Fruit fly (Drosophila melanogaster) whole organism, pupa: ENCODE measurements around the gene Hayan.
A peak's percentile ranks its signal among the peaks of the same experiment; 100 is the strongest.

ENCODE experiments used
- CG10348 ChIP-seq: fragments of 200-800 bp; sonication (Bioruptor generic); IDR thresholded peaks from 2 replicates; pipeline ENCODE4 v1.3.6; 2022; ENCODE audit warnings: missing biosample characterization, missing genetic modification characterization
- CG12605 ChIP-seq: fragments of 200-800 bp; sonication (Bioruptor generic); IDR thresholded peaks from 2 replicates; pipeline ENCODE4 v1.3.6; 2022; ENCODE audit warnings: missing biosample characterization, missing genetic modification characterization
- CG13204 ChIP-seq: fragments of 200-800 bp; sonication (Bioruptor generic); optimal IDR thresholded peaks from 2 replicates; lab custom pipeline; 2018; ENCODE audit warnings: missing biosample characterization, mild to moderate bottlenecking, missing genetic modification characterization, moderate library complexity
- CG14655 ChIP-seq: fragments of 200-800 bp; sonication (Bioruptor generic); optimal IDR thresholded peaks from 3 replicates; lab custom pipeline; 2017; ENCODE audit warnings: mild to moderate bottlenecking, missing biosample characterization, missing genetic modification reagents, missing genetic modification characterization
- CG15710 ChIP-seq: fragments of 200-800 bp; sonication (Bioruptor generic); optimal IDR thresholded peaks from 2 replicates; lab custom pipeline; 2018; ENCODE audit warnings: missing biosample characterization, mild to moderate bottlenecking, missing genetic modification characterization, moderate library complexity
- CG17806 ChIP-seq: fragments of 200-800 bp; sonication (Bioruptor generic); optimal IDR thresholded peaks from 2 replicates; lab custom pipeline; 2018; ENCODE audit warnings: missing biosample characterization, mild to moderate bottlenecking, missing genetic modification characterization, moderate library complexity
- CG32121 ChIP-seq: fragments of 200-800 bp; sonication (Bioruptor generic); IDR thresholded peaks from 2 replicates; pipeline ENCODE4 v1.3.6; 2022; ENCODE audit warnings: missing biosample characterization, missing genetic modification characterization
- CG34367 ChIP-seq: fragments of 200-800 bp; sonication (Bioruptor generic); optimal IDR thresholded peaks from 2 replicates; lab custom pipeline; 2018; ENCODE audit warnings: missing biosample characterization, mild to moderate bottlenecking, missing genetic modification characterization
- CG4496 ChIP-seq: fragments of 200-800 bp; sonication (Bioruptor generic); IDR thresholded peaks from 3 replicates; pipeline ENCODE4 v1.3.6; 2022; ENCODE audit warnings: missing biosample characterization, missing genetic modification characterization
- CG8159 ChIP-seq: fragments of 200-800 bp; sonication (Bioruptor generic); optimal IDR thresholded peaks from 3 replicates; lab custom pipeline; 2018; ENCODE audit warnings: missing biosample characterization, mild to moderate bottlenecking, missing genetic modification characterization, moderate library complexity
- CG8301 ChIP-seq: fragments of 200-800 bp; sonication (Bioruptor generic); optimal IDR thresholded peaks from 2 replicates; lab custom pipeline; 2018; ENCODE audit warnings: missing biosample characterization, mild to moderate bottlenecking, missing genetic modification characterization
- CG9948 ChIP-seq: fragments of 200-800 bp; sonication (Bioruptor generic); optimal IDR thresholded peaks from 2 replicates; lab custom pipeline; 2018; ENCODE audit warnings: missing biosample characterization, mild to moderate bottlenecking, missing genetic modification characterization, moderate library complexity
- D1 ChIP-seq: fragments of 200-800 bp; sonication (Bioruptor generic); optimal IDR thresholded peaks from 2 replicates; lab custom pipeline; 2018; ENCODE audit warnings: missing biosample characterization, mild to moderate bottlenecking, missing genetic modification characterization, moderate library complexity
- EcR ChIP-seq: fragments of 200-800 bp; sonication (Bioruptor generic); optimal IDR thresholded peaks from 3 replicates; lab custom pipeline; 2019; ENCODE audit warnings: missing biosample characterization, missing genetic modification characterization, mild to moderate bottlenecking, moderate library complexity, missing genetic modification reagents
- Ets98B ChIP-seq: fragments of 200-800 bp; sonication (Bioruptor generic); IDR thresholded peaks from 2 replicates; pipeline ENCODE4 v1.3.6; 2022; ENCODE audit warnings: missing biosample characterization, missing genetic modification characterization
- Pif1A ChIP-seq: fragments of 200-800 bp; sonication (Bioruptor generic); optimal IDR thresholded peaks from 3 replicates; lab custom pipeline; 2016; ENCODE audit warnings: missing biosample characterization, missing genetic modification characterization
- Pif1B ChIP-seq: fragments of 200-800 bp; sonication (Bioruptor generic); optimal IDR thresholded peaks from 3 replicates; lab custom pipeline; 2016; ENCODE audit warnings: missing biosample characterization, missing genetic modification characterization
- Snoo ChIP-seq: fragments of 200-800 bp; sonication (Bioruptor generic); optimal IDR thresholded peaks from 3 replicates; lab custom pipeline; 2017; ENCODE audit warnings: missing biosample characterization, mild to moderate bottlenecking, missing genetic modification characterization, inconsistent platforms
- fd96Ca ChIP-seq: fragments of 200-800 bp; sonication (Bioruptor generic); IDR thresholded peaks from 3 replicates; pipeline ENCODE4 v1.3.6; 2022; ENCODE audit warnings: missing biosample characterization, missing genetic modification characterization
- gl ChIP-seq: fragments of 200-800 bp; sonication (Bioruptor generic); optimal IDR thresholded peaks from 2 replicates; lab custom pipeline; 2018; ENCODE audit warnings: missing biosample characterization, mild to moderate bottlenecking, missing genetic modification characterization
- rn ChIP-seq: fragments of 200-800 bp; sonication (Bioruptor generic); IDR thresholded peaks from 2 replicates; pipeline ENCODE4 v1.3.6; 2022; ENCODE audit warnings: missing biosample characterization, missing genetic modification characterization

Hayan gene

dm6 chrX:18489509-18489908 lies 5.9 kb upstream of the Hayan start, which contains the start of gene CG15046:
CG15046 (minus strand) TSS chrX:18489620.
- TF ChIP-seq CG34367 (no peak), CG12605 (GFP tag; lab: Robert Waterston, UW) (peak; percentile 50; the same call in 1 of the 2 replicates), Ets98B (GFP tag; lab: Robert Waterston, UW) (peak; percentile 35; the same call in 1 of the 2 replicates), CG4496 (peak; percentile 77; the same call in 2 of the 3 replicates), EcR (GFP tag; lab: Kevin White, UChicago) (peak; percentile 91)

DNA sequence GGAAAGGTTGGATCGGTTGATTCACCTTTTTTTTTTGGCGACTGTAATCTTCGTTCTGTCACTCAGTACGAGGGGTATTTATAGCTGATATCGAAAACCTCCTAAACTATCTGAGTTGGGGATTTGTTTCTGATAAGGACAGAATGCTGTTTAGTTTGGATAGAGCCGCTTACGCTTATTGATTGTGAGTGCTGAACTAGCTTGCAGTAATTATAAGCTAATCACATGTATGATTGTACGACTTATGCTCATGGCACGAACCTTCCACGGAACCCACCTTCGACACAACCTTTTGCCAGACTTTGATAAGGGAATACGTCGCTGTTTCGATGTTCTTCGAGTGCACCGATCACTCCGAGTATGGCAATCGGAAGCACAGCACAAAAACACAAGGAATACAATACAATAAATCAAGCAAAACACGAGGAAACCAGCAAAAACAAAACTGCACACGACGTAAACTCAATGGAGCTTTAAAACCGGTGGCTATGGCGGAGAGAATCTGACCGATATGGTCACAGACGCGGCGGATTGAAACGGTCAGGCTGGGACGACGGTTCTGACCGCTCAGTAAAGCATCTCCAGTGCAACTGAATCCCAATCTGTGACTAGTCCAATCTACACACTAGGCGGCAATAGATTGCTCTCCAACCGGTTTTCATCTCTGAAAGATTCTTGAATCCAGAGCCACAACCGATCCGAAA lies 2.9 kb upstream of the Hayan start, which contains the start of gene psh:
Gene psh (minus strand): TSS at position 566 of the 704 bp plus-strand sequence.
- TF ChIP-seq CG34367 (no peak), Ets98B (GFP tag; lab: Robert Waterston, UW) (peak; percentile 7; the same call in 1 of the 2 replicates), EcR (GFP tag; lab: Kevin White, UChicago) (peak; percentile 64), Pif1B (no peak), CG14655 (GFP tag; lab: Kevin White, UChicago) (peak; percentile 35), CG32121 (no peak), CG13204 (GFP tag; lab: Kevin White, UChicago) (peak; percentile 25), CG9948 (tag; lab: Kevin White, UChicago) (no peak), CG12605 (GFP tag; lab: Robert Waterston, UW) (0 out of 2 replicates have a peak, but pooled peaks have one; percentile 21), CG10348 (GFP tag; lab: Robert Waterston, UW) (no peak), Snoo (tag; lab: Kevin White, UChicago) (no peak), CG4496 (no peak), fd96Ca (GFP tag; lab: Robert Waterston, UW) (peak; percentile 41; the same call in 1 of the 3 replicates), CG8159 (tag; lab: Kevin White, UChicago) (peak; percentile 23)

DNA sequence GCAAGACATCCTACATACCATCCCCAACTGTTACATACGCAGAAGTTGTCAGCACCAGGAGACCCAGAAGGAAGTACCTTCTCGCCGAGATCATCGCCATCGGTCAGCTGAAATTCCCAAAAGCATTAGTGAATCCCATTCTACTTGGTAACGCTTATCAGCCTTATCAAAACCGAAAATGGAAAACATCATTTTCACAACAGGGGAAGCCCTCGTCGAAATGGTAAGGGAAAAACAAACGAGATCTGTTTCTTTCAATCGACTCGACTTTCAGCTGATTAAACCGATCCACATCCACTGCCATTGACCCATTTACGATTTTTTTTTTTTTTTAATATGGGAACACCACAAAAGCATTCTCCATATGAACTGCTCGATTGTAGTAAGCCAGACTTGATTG lies 1.0 kb downstream of the Hayan start:
- TF ChIP-seq CG17806 (tag; lab: Kevin White, UChicago) (no peak), CG14655 (GFP tag; lab: Kevin White, UChicago) (no peak), Ets98B (GFP tag; lab: Robert Waterston, UW) (no peak), CG4496 (no peak), CG8159 (tag; lab: Kevin White, UChicago) (no peak), CG8301 (tag; lab: Kevin White, UChicago) (no peak), CG34367 (no peak), CG9948 (tag; lab: Kevin White, UChicago) (no peak)

DNA sequence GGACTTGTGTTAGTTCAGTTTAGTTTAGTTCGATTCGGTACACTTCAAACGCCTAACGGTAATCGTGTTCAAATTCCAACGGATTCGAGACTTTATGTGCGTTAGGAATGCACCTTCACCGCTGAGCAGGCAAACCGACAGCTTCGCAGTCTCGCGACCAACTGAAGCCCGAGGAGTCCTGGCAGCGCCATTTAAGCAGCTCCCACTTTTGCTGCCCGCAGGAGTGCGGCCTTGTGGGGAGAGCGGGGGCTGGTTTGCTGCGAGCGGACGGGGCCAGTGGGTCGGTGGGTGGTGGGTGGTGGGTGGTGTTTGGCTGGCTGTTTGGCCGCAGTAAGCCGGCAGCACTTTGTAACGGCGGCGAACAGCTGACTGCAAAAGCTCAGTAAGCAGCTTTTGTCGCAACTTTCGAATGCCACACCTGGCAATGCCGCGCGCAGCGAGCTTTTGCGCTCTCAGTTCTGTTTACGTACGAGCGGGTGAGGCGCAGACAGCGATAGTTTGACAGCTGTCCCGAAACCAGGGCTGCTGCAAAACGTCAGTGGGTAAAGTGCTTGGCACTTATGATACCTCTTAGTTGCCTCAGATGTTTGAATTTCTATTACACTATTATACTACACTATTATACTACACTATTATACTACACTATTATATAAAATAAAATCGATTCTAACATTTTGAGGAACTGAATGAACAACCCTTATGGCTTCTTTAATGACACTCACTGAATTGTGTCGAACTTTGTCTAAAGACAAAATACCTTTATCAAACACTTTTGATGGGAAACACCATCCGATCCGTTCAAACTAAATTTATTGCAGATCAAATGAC lies 4.1 kb downstream of the Hayan start, which contains the start of gene CG32547:
Gene CG32547 (minus strand): TSS at position 181 of the 828 bp plus-strand sequence.
- TF ChIP-seq Pif1B (peak; percentile 13), CG4496 (peak; percentile 42; the same call in 2 of the 3 replicates), Ets98B (GFP tag; lab: Robert Waterston, UW) (peak; percentile 28; the same call in 1 of the 2 replicates), CG9948 (tag; lab: Kevin White, UChicago) (no peak), CG14655 (GFP tag; lab: Kevin White, UChicago) (peak; percentile 3), EcR (GFP tag; lab: Kevin White, UChicago) (no peak), rn (GFP tag; lab: Robert Waterston, UW) (no peak), CG8159 (tag; lab: Kevin White, UChicago) (peak; percentile 18), CG13204 (GFP tag; lab: Kevin White, UChicago) (no peak), CG32121 (0 out of 2 replicates have a peak, but pooled peaks have one; percentile 22), CG8301 (tag; lab: Kevin White, UChicago) (peak; percentile 19), D1 (tag; lab: Kevin White, UChicago) (no peak), CG10348 (GFP tag; lab: Robert Waterston, UW) (no peak), CG17806 (tag; lab: Kevin White, UChicago) (peak; percentile 32), Pif1A (GFP tag; lab: Kevin White, UChicago) (peak; percentile 21), gl (tag; lab: Kevin White, UChicago) (no peak)

DNA sequence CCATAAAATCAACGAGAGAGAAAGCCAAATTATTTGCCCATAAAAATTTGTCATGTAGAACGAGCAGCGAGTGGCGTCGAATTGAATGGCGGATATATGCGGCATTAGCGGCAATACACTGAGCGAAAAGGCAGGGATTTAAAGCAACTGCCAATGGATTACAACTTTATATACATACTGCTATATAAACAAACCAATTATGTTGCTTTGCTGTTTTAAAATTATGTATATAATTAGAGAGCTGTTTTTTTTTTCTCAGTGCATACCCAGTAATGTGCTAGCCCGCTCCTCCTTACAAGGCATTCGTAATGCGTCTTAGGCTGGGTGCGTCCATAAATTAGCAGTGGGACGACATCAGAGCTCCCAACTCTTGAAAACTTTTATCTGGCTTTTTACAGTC lies 15.7 kb downstream of the Hayan start:
- no peak for TF ChIP-seq rn (GFP tag; lab: Robert Waterston, UW)

DNA sequence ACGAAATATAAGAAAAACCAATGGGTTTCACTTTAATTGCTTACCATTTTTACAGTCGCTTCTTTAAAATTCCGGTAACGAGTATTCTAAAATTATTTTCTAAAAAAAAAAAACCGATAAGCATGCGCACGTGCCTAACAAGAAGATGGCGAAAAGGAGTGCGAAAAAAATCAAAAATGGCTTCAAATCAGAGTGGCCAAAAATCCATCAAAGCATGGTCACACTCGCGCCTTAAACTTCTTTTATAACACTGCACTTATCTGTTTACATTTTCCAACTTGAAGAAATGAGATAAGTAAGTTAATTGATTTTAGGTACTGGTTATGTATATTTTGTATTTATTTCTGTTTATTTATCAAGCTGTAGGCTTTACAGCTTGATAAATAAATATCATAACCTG lies 23.3 kb downstream of the Hayan start, which contains the start of gene CG43843:
Gene CG43843 (minus strand): TSS at position 101 of the 400 bp plus-strand sequence.
- TF ChIP-seq CG17806 (tag; lab: Kevin White, UChicago) (no peak), CG15710 (no peak), rn (GFP tag; lab: Robert Waterston, UW) (no peak), CG10348 (GFP tag; lab: Robert Waterston, UW) (no peak), D1 (tag; lab: Kevin White, UChicago) (no peak), gl (tag; lab: Kevin White, UChicago) (no peak), fd96Ca (GFP tag; lab: Robert Waterston, UW) (no peak), Ets98B (GFP tag; lab: Robert Waterston, UW) (no peak), CG32121 (no peak), EcR (GFP tag; lab: Kevin White, UChicago) (no peak), CG8301 (tag; lab: Kevin White, UChicago) (no peak), Pif1B (no peak)
